Worm (Caenorhabditis elegans) whole organism, mixed stage, embryonic: ENCODE measurements around the gene ZK792.5.
A peak's percentile ranks its signal among the peaks of the same experiment; 100 is the strongest.

ENCODE experiments used
- M03D4.4 ChIP-seq: sonication (generic microtip); optimal IDR thresholded peaks from 2 replicates; lab custom pipeline; 2017; ENCODE audit warnings: mild to moderate bottlenecking, missing genetic modification characterization, missing compliant biosample characterization
- bed-3 ChIP-seq: fragments of 200-800 bp; sonication (Bioruptor generic); optimal IDR thresholded peaks from 3 replicates; lab custom pipeline; 2018; ENCODE audit warnings: mild to moderate bottlenecking, missing genetic modification characterization, moderate library complexity, missing compliant biosample characterization
- blmp-1 ChIP-seq: fragments of 150-350 bp; optimal IDR thresholded peaks from 2 replicates; lab custom pipeline; 2014; ENCODE audit warnings: missing biosample characterization, missing genetic modification characterization
- ceh-39 ChIP-seq: fragments of 150-350 bp; optimal IDR thresholded peaks from 2 replicates; lab custom pipeline; 2014; ENCODE audit warnings: missing biosample characterization, missing genetic modification characterization
- ceh-83 ChIP-seq: fragments of 200-800 bp; sonication (Bioruptor generic); optimal IDR thresholded peaks from 2 replicates; lab custom pipeline; 2018; ENCODE audit warnings: mild to moderate bottlenecking, missing genetic modification characterization, missing compliant biosample characterization
- ces-1 ChIP-seq: fragments of 150-350 bp; optimal IDR thresholded peaks from 2 replicates; lab custom pipeline; 2014; ENCODE audit warnings: missing biosample characterization, missing genetic modification reagents, missing genetic modification characterization
- cnd-1 ChIP-seq: fragments of 200-800 bp; sonication (Bioruptor generic); optimal IDR thresholded peaks from 2 replicates; lab custom pipeline; 2018; ENCODE audit warnings: mild to moderate bottlenecking, missing genetic modification characterization, missing compliant biosample characterization
- drap-1 ChIP-seq: fragments of 200-800 bp; sonication (Bioruptor generic); optimal IDR thresholded peaks from 3 replicates; lab custom pipeline; 2018; ENCODE audit warnings: mild to moderate bottlenecking, missing genetic modification characterization, missing compliant biosample characterization
- elt-1 ChIP-seq: sonication (generic microtip); optimal IDR thresholded peaks from 2 replicates; lab custom pipeline; 2017; ENCODE audit warnings: missing genetic modification characterization, mild to moderate bottlenecking, missing compliant biosample characterization, antibody characterized with exemption, moderate library complexity, borderline replicate concordance; ENCODE audit not compliant: insufficient read depth
- elt-3 ChIP-seq: fragments of 150-350 bp; optimal IDR thresholded peaks from 2 replicates; lab custom pipeline; 2014; ENCODE audit warnings: missing biosample characterization, missing genetic modification characterization
- flh-1 ChIP-seq: fragments of 200-800 bp; sonication (Bioruptor generic); optimal IDR thresholded peaks from 2 replicates; lab custom pipeline; 2018; ENCODE audit warnings: mild to moderate bottlenecking, missing genetic modification characterization, moderate library complexity, missing compliant biosample characterization
- ham-2 ChIP-seq: fragments of 200-800 bp; sonication (Bioruptor generic); optimal IDR thresholded peaks from 2 replicates; lab custom pipeline; 2018; ENCODE audit warnings: mild to moderate bottlenecking, missing genetic modification characterization, missing compliant biosample characterization
- hlh-1 ChIP-seq: fragments of 150-350 bp; optimal IDR thresholded peaks from 2 replicates; lab custom pipeline; 2014; ENCODE audit warnings: missing biosample characterization, missing genetic modification reagents, missing genetic modification characterization
- lin-13 ChIP-seq: fragments of 150-350 bp; optimal IDR thresholded peaks from 2 replicates; lab custom pipeline; 2014; ENCODE audit warnings: missing biosample characterization, missing genetic modification characterization
- lsy-2 ChIP-seq: fragments of 150-350 bp; optimal IDR thresholded peaks from 2 replicates; lab custom pipeline; 2014; ENCODE audit warnings: missing biosample characterization, missing genetic modification characterization
- mep-1 ChIP-seq: fragments of 150-350 bp; optimal IDR thresholded peaks from 2 replicates; lab custom pipeline; 2017; ENCODE audit warnings: missing biosample characterization, missing genetic modification reagents, missing genetic modification characterization, inconsistent platforms
- mls-2 ChIP-seq: sonication (generic microtip); optimal IDR thresholded peaks from 2 replicates; lab custom pipeline; 2016; ENCODE audit warnings: mild to moderate bottlenecking, missing genetic modification characterization, moderate library complexity, missing compliant biosample characterization
- nhr-12 ChIP-seq: fragments of 150-350 bp; optimal IDR thresholded peaks from 2 replicates; lab custom pipeline; 2014; ENCODE audit warnings: missing biosample characterization, missing genetic modification characterization
- nhr-2 ChIP-seq: fragments of 150-350 bp; optimal IDR thresholded peaks from 2 replicates; lab custom pipeline; 2014; ENCODE audit warnings: missing biosample characterization, missing genetic modification characterization
- nhr-237 ChIP-seq: fragments of 150-350 bp; optimal IDR thresholded peaks from 2 replicates; lab custom pipeline; 2014; ENCODE audit warnings: missing biosample characterization, missing genetic modification characterization
- nhr-28 ChIP-seq: fragments of 150-350 bp; optimal IDR thresholded peaks from 2 replicates; lab custom pipeline; 2014; ENCODE audit warnings: missing biosample characterization, missing genetic modification characterization
- pha-4 ChIP-seq: fragments of 150-350 bp; optimal IDR thresholded peaks from 2 replicates; lab custom pipeline; 2018; ENCODE audit warnings: missing biosample characterization, missing genetic modification reagents, missing genetic modification characterization
- snpc-4 ChIP-seq: fragments of 150-350 bp; optimal IDR thresholded peaks from 2 replicates; lab custom pipeline; 2014; ENCODE audit warnings: missing biosample characterization, missing genetic modification characterization
- sptf-1 ChIP-seq: sonication (generic microtip); optimal IDR thresholded peaks from 2 replicates; lab custom pipeline; 2017; ENCODE audit warnings: mild to moderate bottlenecking, missing genetic modification characterization, moderate library complexity, missing compliant biosample characterization
- tbx-8 ChIP-seq: fragments of 200-800 bp; sonication (Bioruptor generic); optimal IDR thresholded peaks from 2 replicates; lab custom pipeline; 2018; ENCODE audit warnings: mild to moderate bottlenecking, missing genetic modification characterization, moderate library complexity, missing compliant biosample characterization
- unc-62 ChIP-seq: fragments of 150-350 bp; optimal IDR thresholded peaks from 2 replicates; lab custom pipeline; 2014; ENCODE audit warnings: missing biosample characterization, missing genetic modification reagents, missing genetic modification characterization
- zip-8 ChIP-seq: fragments of 150-350 bp; optimal IDR thresholded peaks from 2 replicates; lab custom pipeline; 2014; ENCODE audit warnings: missing biosample characterization, missing genetic modification characterization
- ztf-11 ChIP-seq: fragments of 150-350 bp; optimal IDR thresholded peaks from 2 replicates; lab custom pipeline; 2014; ENCODE audit warnings: missing biosample characterization, missing genetic modification characterization

Gene ZK792.5

DNA sequence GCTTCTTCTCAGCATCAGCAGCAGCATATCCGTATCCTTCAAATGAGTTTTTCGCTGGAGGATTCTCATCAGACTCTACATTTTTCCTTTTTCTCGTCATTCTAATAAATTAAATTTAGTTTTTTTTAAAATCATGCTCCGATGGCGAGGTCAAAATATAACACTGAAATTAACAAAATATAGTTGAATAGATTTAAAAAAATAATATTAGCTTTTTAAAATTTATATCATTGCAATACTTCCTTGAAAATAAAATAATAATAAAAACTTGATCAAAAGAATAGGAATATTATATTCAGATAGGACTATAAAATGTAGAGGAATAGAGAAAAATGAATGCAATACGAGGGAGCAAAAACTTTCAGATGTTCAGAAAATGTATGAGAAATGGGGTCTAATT lies at the start of gene ZK792.5:
ZK792.5 (minus strand) TSS at position 101 of the 400 bp plus-strand sequence.
- no peak for TF ChIP-seq cnd-1 (tag; lab: Kevin White, UChicago)
- TF ChIP-seq ztf-11 (tag; lab: Kevin White, UChicago), result no peak
- TF ChIP-seq bed-3 (GFP tag; lab: Kevin White, UChicago), result peak; percentile 2
- no peak for TF ChIP-seq mls-2 (tag; lab: Kevin White, UChicago)
- TF ChIP-seq, all 35 proteins: peak for 1

DNA sequence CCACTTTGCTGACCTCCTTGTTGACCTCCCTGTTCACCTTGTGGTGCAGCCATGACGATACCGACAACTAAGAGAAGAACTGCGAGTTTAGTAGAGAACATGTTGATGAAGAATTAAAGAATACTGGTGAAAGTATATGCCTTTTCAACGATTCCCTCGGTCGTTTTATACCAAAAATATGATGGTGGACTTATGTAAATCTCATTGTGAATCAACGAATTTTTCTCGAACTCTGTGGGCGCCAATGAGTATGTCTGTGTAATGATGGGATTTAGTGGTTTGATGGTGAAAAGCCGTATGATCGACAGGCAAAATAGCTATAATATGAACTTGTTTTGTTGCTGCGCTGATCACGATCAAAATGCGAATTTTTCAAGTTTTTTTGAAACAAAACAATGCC lies 49.4 kb upstream of the ZK792.5 start, which contains the start of gene K01A6.8:
K01A6.8 (minus strand) TSS at position 101 of the 400 bp plus-strand sequence.
- no peak for TF ChIP-seq pha-4 (tag; lab: Kevin White, UChicago)
- TF ChIP-seq nhr-12, result no peak
- TF ChIP-seq elt-3, result no peak
- TF ChIP-seq mep-1, result no peak
- no peak for TF ChIP-seq nhr-2 (tag; lab: Kevin White, UChicago)
- TF ChIP-seq snpc-4 (tag; lab: Kevin White, UChicago), result no peak
- no peak for TF ChIP-seq mls-2 (tag; lab: Kevin White, UChicago)
- no peak for TF ChIP-seq M03D4.4 (tag; lab: Kevin White, UChicago)
- no peak for TF ChIP-seq cnd-1 (tag; lab: Kevin White, UChicago)
- no peak for TF ChIP-seq sptf-1 (tag; lab: Kevin White, UChicago)
- TF ChIP-seq lin-13 (tag; lab: Kevin White, UChicago), result no peak
- no peak for TF ChIP-seq flh-1 (GFP tag; lab: Kevin White, UChicago)
- no peak for TF ChIP-seq bed-3 (GFP tag; lab: Kevin White, UChicago)
- no peak for TF ChIP-seq ztf-11 (tag; lab: Kevin White, UChicago)
- TF ChIP-seq drap-1 (GFP tag; lab: Kevin White, UChicago), result no peak
- no peak for TF ChIP-seq nhr-237 (tag; lab: Kevin White, UChicago)

DNA sequence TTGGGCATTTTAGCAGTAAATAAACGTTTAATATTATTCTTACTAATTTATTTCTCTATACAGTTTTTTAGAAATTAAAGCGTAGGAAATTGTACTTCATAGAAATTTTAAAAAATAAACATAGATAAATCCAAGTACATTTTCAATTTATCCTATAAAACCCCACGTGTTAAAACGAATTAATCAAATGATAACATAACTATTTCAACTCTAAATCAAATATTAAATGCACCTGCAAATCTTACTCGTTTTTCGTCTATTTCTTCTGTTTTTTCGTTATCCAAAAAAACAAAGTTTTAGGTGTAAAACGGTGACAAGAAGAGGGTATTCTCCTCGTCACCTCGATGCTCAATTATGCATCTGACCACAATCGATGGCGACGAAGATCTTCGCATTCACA lies 47.1 kb upstream of the ZK792.5 start, which contains the start of gene K01A6.6:
K01A6.6 (plus strand) TSS at position 301 of the 400 bp plus-strand sequence.
- TF ChIP-seq ham-2 (GFP tag; lab: Kevin White, UChicago), result no peak

DNA sequence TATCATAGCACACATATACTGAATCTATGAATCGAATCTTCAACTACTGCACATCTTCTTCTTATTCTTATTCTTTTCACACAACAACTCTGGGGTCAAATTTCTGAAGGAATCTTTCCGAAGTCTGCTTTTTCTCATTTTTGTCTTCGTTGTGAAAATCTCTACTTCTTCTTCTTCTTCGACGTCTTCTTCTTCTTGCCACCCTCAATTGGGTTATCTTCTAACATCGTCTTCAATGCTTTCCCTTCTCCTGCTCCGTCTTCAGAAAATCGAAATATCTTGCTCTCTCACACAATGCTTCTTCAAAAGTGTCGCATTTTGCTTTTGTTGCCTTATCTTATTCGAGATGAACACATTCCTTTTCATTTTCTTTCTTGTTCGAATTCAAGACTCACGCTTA lies 35.3 kb upstream of the ZK792.5 start:
- TF ChIP-seq nhr-28 (tag; lab: Kevin White, UChicago) (no peak), ces-1 (peak; percentile 94), lin-13 (tag; lab: Kevin White, UChicago) (no peak)
- TF ChIP-seq, all 35 proteins: peak for 1

DNA sequence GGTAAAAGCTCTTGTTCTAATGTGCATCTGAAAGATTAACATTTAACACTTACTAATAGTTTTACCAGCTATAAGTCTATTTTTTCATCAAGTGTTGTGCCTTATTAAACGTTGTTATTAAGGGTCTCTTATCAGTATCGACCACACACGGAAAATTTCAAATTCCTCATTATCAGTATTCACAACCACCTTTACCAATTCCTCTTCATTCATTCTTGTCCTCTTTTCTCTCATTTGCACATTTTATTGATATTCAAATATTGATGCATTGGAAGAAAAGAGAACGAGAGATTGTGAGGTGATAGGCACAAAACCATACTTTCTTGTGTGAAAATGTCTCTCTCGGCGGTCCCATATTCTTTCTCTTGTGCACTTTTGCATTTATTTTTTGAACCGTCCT lies 34.0 kb upstream of the ZK792.5 start:
- TF ChIP-seq lin-13 (tag; lab: Kevin White, UChicago) (no peak), nhr-2 (tag; lab: Kevin White, UChicago) (no peak), lsy-2 (tag; lab: Kevin White, UChicago) (no peak), ceh-83 (GFP tag; lab: Kevin White, UChicago) (no peak), mls-2 (tag; lab: Kevin White, UChicago) (no peak), unc-62 (GFP tag; lab: Kevin White, UChicago) (no peak), tbx-8 (GFP tag; lab: Kevin White, UChicago) (no peak), ham-2 (GFP tag; lab: Kevin White, UChicago) (no peak)

DNA sequence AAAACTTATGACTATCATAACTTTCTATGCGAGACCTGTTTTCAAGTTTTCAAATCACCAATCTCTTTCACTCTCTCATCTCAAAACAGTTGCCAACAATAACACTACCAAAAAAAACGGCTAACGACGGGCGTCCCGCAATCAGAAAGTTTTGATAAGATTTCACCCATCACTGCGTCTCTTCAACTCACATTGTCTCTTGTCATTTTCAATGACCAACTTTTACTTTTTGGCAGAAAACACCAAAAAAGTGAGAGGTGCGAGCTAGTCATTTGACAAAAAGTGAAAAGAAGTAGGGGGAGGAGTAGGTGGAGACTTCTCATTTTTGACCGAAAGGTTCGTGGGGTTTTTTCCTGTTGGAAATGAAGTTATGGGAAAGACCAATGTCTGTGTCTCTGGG lies 30.7 kb upstream of the ZK792.5 start:
- no peak for TF ChIP-seq M03D4.4 (tag; lab: Kevin White, UChicago)
- peak; percentile 47 for TF ChIP-seq blmp-1 (tag; lab: Kevin White, UChicago)

DNA sequence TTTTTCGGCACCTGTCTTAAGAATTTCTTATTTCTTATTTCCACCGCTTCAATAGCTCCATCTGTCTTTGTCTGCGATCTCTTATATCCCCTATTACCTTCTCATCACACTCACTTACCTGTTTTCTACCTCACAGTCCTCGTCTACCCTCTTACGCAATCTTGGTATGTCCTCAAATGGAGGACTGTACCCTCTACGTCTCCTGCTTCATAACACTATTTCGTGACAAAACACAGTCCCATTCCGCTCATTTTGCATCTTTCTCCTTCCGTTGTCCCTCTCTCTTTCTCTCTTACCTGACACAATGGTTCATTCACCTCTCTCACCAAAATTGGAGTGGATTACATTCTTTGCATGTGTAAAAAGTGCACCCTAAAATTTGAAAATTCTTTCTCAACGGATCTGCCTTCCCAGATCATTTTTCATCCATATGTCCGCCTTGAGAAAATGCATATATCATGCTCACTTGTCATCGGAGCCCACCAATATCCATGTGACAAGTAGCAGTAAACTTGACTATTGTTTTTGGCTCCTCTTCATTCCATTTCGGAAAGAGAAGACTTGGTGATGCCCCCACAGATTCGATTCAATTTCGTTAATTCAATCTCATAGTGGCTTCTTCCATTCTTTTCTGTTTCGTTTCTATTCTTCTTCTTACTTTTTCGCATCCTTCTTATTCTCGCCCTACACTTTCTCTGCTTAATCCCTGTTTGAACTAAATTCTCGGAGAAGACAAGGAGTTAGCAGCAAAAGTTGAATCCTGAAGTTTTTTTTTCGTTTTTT lies 29.4 kb upstream of the ZK792.5 start:
- TF ChIP-seq cnd-1 (tag; lab: Kevin White, UChicago) (peak; percentile 34), ceh-39 (tag; lab: Kevin White, UChicago) (peak; percentile 1), mls-2 (tag; lab: Kevin White, UChicago) (peak; percentile 30), drap-1 (GFP tag; lab: Kevin White, UChicago) (no peak), nhr-2 (tag; lab: Kevin White, UChicago) (peak; percentile 99), zip-8 (tag; lab: Kevin White, UChicago) (peak; percentile 69), ces-1 (peak; percentile 98), hlh-1 (tag; lab: Kevin White, UChicago) (no peak), elt-1 (tag; lab: Kevin White, UChicago) (no peak)
